Fruit fly (Drosophila melanogaster) whole organism, prepupa: ENCODE results near the gene Sugb.

ENCODE experiments used
- CG10631 ChIP-seq: fragments of 200-800 bp; sonication (Bioruptor generic); optimal IDR thresholded peaks from 2 replicates; lab custom pipeline; 2016; ENCODE audit warnings: missing biosample characterization, missing genetic modification characterization
- CG10669 ChIP-seq: fragments of 200-800 bp; sonication (Bioruptor generic); optimal IDR thresholded peaks from 3 replicates; lab custom pipeline; 2018; ENCODE audit warnings: missing biosample characterization, mild to moderate bottlenecking, missing genetic modification characterization, moderate library complexity
- CG11294 ChIP-seq: fragments of 200-800 bp; sonication (Bioruptor generic); IDR thresholded peaks from 2 replicates; pipeline ENCODE4 v1.3.6; 2022; ENCODE audit warnings: missing biosample characterization, missing genetic modification characterization
- CG11762 ChIP-seq: fragments of 200-800 bp; sonication (Bioruptor generic); optimal IDR thresholded peaks from 3 replicates; lab custom pipeline; 2016; ENCODE audit warnings: missing biosample characterization, missing genetic modification characterization; ENCODE audit not compliant: insufficient read depth
- CG11902 ChIP-seq: fragments of 200-800 bp; sonication (Bioruptor generic); optimal IDR thresholded peaks from 3 replicates; lab custom pipeline; 2016; ENCODE audit warnings: missing biosample characterization, missing genetic modification characterization
- CG15336 ChIP-seq: fragments of 200-800 bp; sonication (Bioruptor generic); IDR thresholded peaks from 2 replicates; pipeline ENCODE4 v1.3.6; 2022; ENCODE audit warnings: missing biosample characterization, missing genetic modification characterization
- CG1621 ChIP-seq: fragments of 200-800 bp; sonication (Bioruptor generic); optimal IDR thresholded peaks from 3 replicates; lab custom pipeline; 2018; ENCODE audit warnings: missing biosample characterization, mild to moderate bottlenecking, missing genetic modification characterization
- CG3032 ChIP-seq: fragments of 200-800 bp; optimal IDR thresholded peaks from 2 replicates; lab custom pipeline; 2019; ENCODE audit warnings: missing biosample characterization, mild to moderate bottlenecking, missing genetic modification characterization, moderate library complexity
- CG31627 ChIP-seq: fragments of 200-800 bp; sonication (Bioruptor generic); optimal IDR thresholded peaks from 3 replicates; lab custom pipeline; 2016; ENCODE audit warnings: missing biosample characterization, missing genetic modification characterization
- CG32006 ChIP-seq: fragments of 200-800 bp; sonication (Bioruptor generic); optimal IDR thresholded peaks from 3 replicates; lab custom pipeline; 2017; ENCODE audit warnings: missing biosample characterization, mild to moderate bottlenecking, missing genetic modification characterization
- CG34406 ChIP-seq: fragments of 200-800 bp; sonication (Bioruptor generic); optimal IDR thresholded peaks from 3 replicates; lab custom pipeline; 2016; ENCODE audit warnings: missing biosample characterization, missing genetic modification characterization
- CG6792 ChIP-seq: fragments of 200-800 bp; sonication (Bioruptor generic); optimal IDR thresholded peaks from 3 replicates; lab custom pipeline; 2016; ENCODE audit warnings: missing biosample characterization, missing genetic modification characterization
- CG6808 ChIP-seq: fragments of 200-800 bp; sonication (Bioruptor generic); optimal IDR thresholded peaks from 3 replicates; lab custom pipeline; 2017; ENCODE audit warnings: missing biosample characterization, missing genetic modification characterization, mild to moderate bottlenecking, moderate library complexity, missing genetic modification reagents
- CG6854 ChIP-seq: fragments of 200-800 bp; sonication (Bioruptor generic); optimal IDR thresholded peaks from 2 replicates; lab custom pipeline; 2017; ENCODE audit warnings: missing biosample characterization, mild to moderate bottlenecking, missing genetic modification characterization
- CG7368 ChIP-seq: fragments of 200-800 bp; sonication (Bioruptor generic); optimal IDR thresholded peaks from 3 replicates; lab custom pipeline; 2016; ENCODE audit warnings: missing biosample characterization, missing genetic modification characterization
- CG8319 ChIP-seq: fragments of 200-800 bp; sonication (Bioruptor generic); optimal IDR thresholded peaks from 3 replicates; lab custom pipeline; 2016; ENCODE audit warnings: missing biosample characterization, missing genetic modification characterization
- CG8632 ChIP-seq: fragments of 200-800 bp; sonication (Bioruptor generic); optimal IDR thresholded peaks from 3 replicates; lab custom pipeline; 2016; ENCODE audit warnings: missing biosample characterization, missing genetic modification characterization
- Gug ChIP-seq: fragments of 200-800 bp; sonication (Bioruptor generic); IDR thresholded peaks from 2 replicates; pipeline ENCODE4 v1.3.6; 2022; ENCODE audit warnings: missing biosample characterization, missing genetic modification characterization
- Hr39 ChIP-seq: fragments of 200-800 bp; sonication (Bioruptor generic); optimal IDR thresholded peaks from 2 replicates; lab custom pipeline; 2016; ENCODE audit warnings: missing biosample characterization, missing genetic modification characterization
- Hr4 ChIP-seq: fragments of 200-800 bp; sonication (Bioruptor generic); optimal IDR thresholded peaks from 3 replicates; lab custom pipeline; 2016; ENCODE audit warnings: missing biosample characterization, missing genetic modification characterization
- Lpt ChIP-seq: fragments of 200-800 bp; sonication (Bioruptor generic); optimal IDR thresholded peaks from 3 replicates; lab custom pipeline; 2016; ENCODE audit warnings: missing biosample characterization, missing genetic modification characterization
- Met ChIP-seq: fragments of 200-800 bp; sonication (Bioruptor generic); optimal IDR thresholded peaks from 3 replicates; lab custom pipeline; 2016; ENCODE audit warnings: missing biosample characterization, missing genetic modification characterization
- OdsH ChIP-seq: fragments of 200-800 bp; sonication (Bioruptor generic); optimal IDR thresholded peaks from 3 replicates; lab custom pipeline; 2016; ENCODE audit warnings: missing biosample characterization, missing genetic modification characterization
- Sox14 ChIP-seq: fragments of 200-800 bp; sonication (Bioruptor generic); optimal IDR thresholded peaks from 3 replicates; lab custom pipeline; 2016; ENCODE audit warnings: missing biosample characterization, missing genetic modification characterization
- cyc ChIP-seq: fragments of 200-800 bp; sonication (Bioruptor generic); optimal IDR thresholded peaks from 3 replicates; lab custom pipeline; 2016; ENCODE audit warnings: missing biosample characterization, missing genetic modification characterization
- dac ChIP-seq: fragments of 200-800 bp; sonication (Bioruptor generic); optimal IDR thresholded peaks from 2 replicates; lab custom pipeline; 2017; ENCODE audit warnings: missing biosample characterization, mild to moderate bottlenecking, missing genetic modification characterization
- dsx ChIP-seq: fragments of 200-800 bp; optimal IDR thresholded peaks from 3 replicates; lab custom pipeline; 2019; ENCODE audit warnings: missing biosample characterization, mild to moderate bottlenecking, missing genetic modification characterization, moderate library complexity; ENCODE audit not compliant: poor library complexity, severe bottlenecking
- eg ChIP-seq: fragments of 200-800 bp; sonication (Bioruptor generic); IDR thresholded peaks from 3 replicates; pipeline ENCODE4 v1.3.6; 2022; ENCODE audit warnings: missing biosample characterization, missing genetic modification characterization
- esn ChIP-seq: fragments of 200-800 bp; sonication (Bioruptor generic); optimal IDR thresholded peaks from 2 replicates; lab custom pipeline; 2016; ENCODE audit warnings: missing biosample characterization, mild to moderate bottlenecking, missing genetic modification characterization, moderate library complexity
- fd59A ChIP-seq: fragments of 200-800 bp; sonication (Bioruptor generic); optimal IDR thresholded peaks from 2 replicates; lab custom pipeline; 2017; ENCODE audit warnings: missing biosample characterization, mild to moderate bottlenecking, missing genetic modification characterization, missing genetic modification reagents
- fd85E ChIP-seq: fragments of 200-800 bp; sonication (Bioruptor generic); optimal IDR thresholded peaks from 3 replicates; lab custom pipeline; 2016; ENCODE audit warnings: missing biosample characterization, missing genetic modification characterization
- fkh ChIP-seq: fragments of 200-800 bp; sonication (Bioruptor generic); optimal IDR thresholded peaks from 3 replicates; lab custom pipeline; 2017; ENCODE audit warnings: missing biosample characterization, mild to moderate bottlenecking, missing genetic modification characterization, moderate library complexity
- pdm3 ChIP-seq: fragments of 200-800 bp; sonication (Bioruptor generic); optimal IDR thresholded peaks from 3 replicates; lab custom pipeline; 2016; ENCODE audit warnings: missing biosample characterization, missing genetic modification characterization
- salr ChIP-seq, 2 experiments: fragments of 200-800 bp; sonication (Bioruptor generic); optimal IDR thresholded peaks; 3 replicates each; lab custom pipeline; 2016 to 2018; ENCODE audit warnings: missing biosample characterization in 2 of 2, missing genetic modification characterization in 2 of 2, mild to moderate bottlenecking in 1 of 2
- ss ChIP-seq, 2 experiments: fragments of 200-800 bp; sonication (Bioruptor generic); optimal IDR thresholded peaks; 2 replicates in 1 of 2; 3 replicates in 1 of 2; lab custom pipeline; 2017 to 2018; ENCODE audit warnings: mild to moderate bottlenecking in 2 of 2, missing biosample characterization in 2 of 2, missing genetic modification characterization in 2 of 2, moderate library complexity in 1 of 2
- svp ChIP-seq: fragments of 200-800 bp; sonication (Bioruptor generic); peaks from one replicate; lab custom pipeline; 2016; ENCODE audit warnings: missing biosample characterization, missing genetic modification characterization
- topi ChIP-seq: fragments of 200-800 bp; sonication (Bioruptor generic); optimal IDR thresholded peaks from 3 replicates; lab custom pipeline; 2016; ENCODE audit warnings: missing biosample characterization, missing genetic modification characterization
- vri ChIP-seq: fragments of 200-800 bp; sonication (Bioruptor generic); optimal IDR thresholded peaks from 3 replicates; lab custom pipeline; 2016; ENCODE audit warnings: missing biosample characterization, mild to moderate bottlenecking, missing genetic modification characterization

Gene Sugb

dm6 chr3L:11681794-11682193 lies 2.0 kb upstream of the Sugb start, which contains the start of gene TfIIEalpha:
Gene TfIIEalpha, plus strand, starts transcription at chr3L:11682038.
- TF ChIP-seq svp (GFP tag; lab: Kevin White, UChicago): peak; percentile 55
- no peak for TF ChIP-seq OdsH (GFP tag; lab: Kevin White, UChicago)
- no peak for TF ChIP-seq CG10669 (GFP tag; lab: Kevin White, UChicago)
- no peak for TF ChIP-seq esn (GFP tag; lab: Kevin White, UChicago)
- no peak for TF ChIP-seq CG6808 (GFP tag; lab: Kevin White, UChicago)
- TF ChIP-seq CG32006 (GFP tag; lab: Kevin White, UChicago): no peak
- no peak for TF ChIP-seq cyc (GFP tag; lab: Kevin White, UChicago)
- TF ChIP-seq Sox14 (GFP tag; lab: Kevin White, UChicago): peak; percentile 87
- no peak for TF ChIP-seq dac (GFP tag; lab: Kevin White, UChicago)
- TF ChIP-seq CG8632: no peak
- TF ChIP-seq CG31627 (GFP tag; lab: Kevin White, UChicago): no peak
- no peak for TF ChIP-seq Lpt
- TF ChIP-seq CG11762 (GFP tag; lab: Kevin White, UChicago): no peak
- peak; percentile 25 for TF ChIP-seq CG3032
- TF ChIP-seq CG34406 (GFP tag; lab: Kevin White, UChicago): no peak
- TF ChIP-seq vri (GFP tag; lab: Kevin White, UChicago): no peak
- no peak for TF ChIP-seq ss (GFP tag; optimal IDR thresholded peaks at IDR 0.05; lab: Kevin White, UChicago)
- TF ChIP-seq dsx: no peak
- TF ChIP-seq CG6854 (GFP tag; lab: Kevin White, UChicago): no peak
- TF ChIP-seq fd59A (GFP tag; lab: Kevin White, UChicago): no peak
- no peak for TF ChIP-seq CG11902 (GFP tag; lab: Kevin White, UChicago)
- no peak for TF ChIP-seq Hr4
- no peak for TF ChIP-seq Met (GFP tag; lab: Kevin White, UChicago)
- no peak for TF ChIP-seq salr (GFP tag; optimal IDR thresholded peaks at IDR 0.05; lab: Kevin White, UChicago)
- no peak for TF ChIP-seq fd85E (GFP tag; lab: Kevin White, UChicago)
- no peak for TF ChIP-seq CG8319 (GFP tag; lab: Kevin White, UChicago)
- TF ChIP-seq pdm3 (GFP tag; lab: Kevin White, UChicago): no peak
- TF ChIP-seq CG10631 (GFP tag; lab: Kevin White, UChicago): no peak
- TF ChIP-seq CG7368 (GFP tag; lab: Kevin White, UChicago): no peak
- no peak for TF ChIP-seq CG15336 (GFP tag; lab: Robert Waterston, UW)
- no peak for TF ChIP-seq CG6792 (GFP tag; lab: Kevin White, UChicago)
- TF ChIP-seq topi: peak; percentile 20
- TF ChIP-seq eg (GFP tag; lab: Robert Waterston, UW): no peak
- TF ChIP-seq Hr39 (GFP tag; lab: Kevin White, UChicago): no peak
- no peak for TF ChIP-seq CG11294 (GFP tag; lab: Robert Waterston, UW)

- peak; percentile 22 for TF ChIP-seq vri (GFP tag; lab: Kevin White, UChicago)
- no peak for TF ChIP-seq CG6792 (GFP tag; lab: Kevin White, UChicago)
Observed at dm6 chr3L:11684522-11684851, 707 bp downstream of the Sugb start.

- TF ChIP-seq Gug (GFP tag; lab: Robert Waterston, UW): no peak
- TF ChIP-seq CG34406 (GFP tag; lab: Kevin White, UChicago): no peak
- no peak for TF ChIP-seq CG1621 (tag; lab: Kevin White, UChicago)
- no peak for TF ChIP-seq CG11762 (GFP tag; lab: Kevin White, UChicago)
- TF ChIP-seq fkh (GFP tag; lab: Kevin White, UChicago): peak; percentile 80
Observed at dm6 chr3L:11685876-11686275, 2.1 kb downstream of the Sugb start.
